Worm (Caenorhabditis elegans) whole organism, late embryonic: ENCODE measurements around the gene srbc-10.

ENCODE experiments used
- C08G9.2 ChIP-seq: sonication (generic microtip); optimal IDR thresholded peaks from 2 replicates; lab custom pipeline; 2016; ENCODE audit warnings: mild to moderate bottlenecking, missing genetic modification characterization, moderate library complexity, missing compliant biosample characterization
- C38D4.7 ChIP-seq: fragments of 200-800 bp; sonication (Bioruptor generic); optimal IDR thresholded peaks from 2 replicates; lab custom pipeline; 2018; ENCODE audit warnings: mild to moderate bottlenecking, missing genetic modification characterization, moderate library complexity, missing compliant biosample characterization
- F13H6.1 ChIP-seq: sonication (generic microtip); optimal IDR thresholded peaks from 2 replicates; lab custom pipeline; 2016; ENCODE audit warnings: missing genetic modification characterization, missing compliant biosample characterization
- K09A11.1 ChIP-seq: sonication (generic microtip); optimal IDR thresholded peaks from 2 replicates; lab custom pipeline; 2017; ENCODE audit warnings: antibody characterized with exemption, mild to moderate bottlenecking, missing genetic modification characterization, missing compliant biosample characterization; ENCODE audit not compliant: insufficient read depth
- ceh-14 ChIP-seq: sonication (generic microtip); optimal IDR thresholded peaks from 2 replicates; lab custom pipeline; 2016; ENCODE audit warnings: missing genotype, missing genetic modification characterization, missing compliant biosample characterization
- ceh-18 ChIP-seq: sonication (generic microtip); optimal IDR thresholded peaks from 2 replicates; lab custom pipeline; 2016; ENCODE audit warnings: missing genetic modification characterization, missing compliant biosample characterization
- ceh-2 ChIP-seq: sonication (generic microtip); optimal IDR thresholded peaks from 2 replicates; lab custom pipeline; 2016; ENCODE audit warnings: missing genotype, missing genetic modification characterization, missing compliant biosample characterization
- ceh-22 ChIP-seq: sonication (generic microtip); optimal IDR thresholded peaks from 2 replicates; lab custom pipeline; 2017; ENCODE audit warnings: missing biosample characterization, missing genetic modification characterization
- ceh-31 ChIP-seq: sonication (generic microtip); optimal IDR thresholded peaks from 2 replicates; lab custom pipeline; 2016; ENCODE audit warnings: missing genetic modification characterization, missing compliant biosample characterization
- ceh-34 ChIP-seq: sonication (generic microtip); optimal IDR thresholded peaks from 2 replicates; lab custom pipeline; 2016; ENCODE audit warnings: mild to moderate bottlenecking, missing genetic modification characterization, missing compliant biosample characterization
- che-1 ChIP-seq: sonication (generic microtip); optimal IDR thresholded peaks from 2 replicates; lab custom pipeline; 2016; ENCODE audit warnings: mild to moderate bottlenecking, missing genetic modification characterization, missing compliant biosample characterization
- dmd-4 ChIP-seq: sonication (generic microtip); optimal IDR thresholded peaks from 2 replicates; lab custom pipeline; 2016; ENCODE audit warnings: borderline replicate concordance, missing genetic modification characterization, missing compliant biosample characterization
- elt-2 ChIP-seq: sonication (generic microtip); optimal IDR thresholded peaks from 2 replicates; lab custom pipeline; 2016; ENCODE audit warnings: missing genetic modification reagents, missing genetic modification characterization, missing compliant biosample characterization
- ets-4 ChIP-seq: sonication (generic microtip); optimal IDR thresholded peaks from 2 replicates; lab custom pipeline; 2016; ENCODE audit warnings: missing genetic modification characterization, missing compliant biosample characterization
- eyg-1 ChIP-seq: sonication (generic microtip); optimal IDR thresholded peaks from 2 replicates; lab custom pipeline; 2016; ENCODE audit warnings: missing genotype, missing genetic modification characterization, missing compliant biosample characterization
- fax-1 ChIP-seq: sonication (generic microtip); optimal IDR thresholded peaks from 2 replicates; lab custom pipeline; 2016; ENCODE audit warnings: missing genotype, missing genetic modification characterization, missing compliant biosample characterization
- fkh-6 ChIP-seq: sonication (generic microtip); optimal IDR thresholded peaks from 2 replicates; lab custom pipeline; 2016; ENCODE audit warnings: missing genetic modification characterization, missing compliant biosample characterization
- gmeb-2 ChIP-seq: sonication (generic microtip); optimal IDR thresholded peaks from 2 replicates; lab custom pipeline; 2016; ENCODE audit warnings: missing genetic modification characterization, inconsistent platforms, missing compliant biosample characterization
- hlh-13 ChIP-seq: fragments of 200-800 bp; sonication (Bioruptor generic); optimal IDR thresholded peaks from 2 replicates; lab custom pipeline; 2018; ENCODE audit warnings: mild to moderate bottlenecking, missing genetic modification characterization, missing compliant biosample characterization
- hlh-15 ChIP-seq: sonication (generic microtip); optimal IDR thresholded peaks from 2 replicates; lab custom pipeline; 2016; ENCODE audit warnings: missing genetic modification characterization, missing compliant biosample characterization
- hlh-30 ChIP-seq: sonication (generic microtip); optimal IDR thresholded peaks from 2 replicates; lab custom pipeline; 2017; ENCODE audit warnings: antibody characterized with exemption, missing genetic modification characterization, missing compliant biosample characterization; ENCODE audit not compliant: insufficient read depth
- hlh-6 ChIP-seq: sonication (generic microtip); optimal IDR thresholded peaks from 2 replicates; lab custom pipeline; 2016; ENCODE audit warnings: missing genotype, missing genetic modification characterization, missing compliant biosample characterization
- hlh-8 ChIP-seq: sonication (generic microtip); optimal IDR thresholded peaks from 2 replicates; lab custom pipeline; 2016; ENCODE audit warnings: missing genotype, missing genetic modification characterization, missing compliant biosample characterization
- lim-6 ChIP-seq: sonication (generic microtip); optimal IDR thresholded peaks from 2 replicates; lab custom pipeline; 2016; ENCODE audit warnings: missing genetic modification characterization, missing compliant biosample characterization
- mec-3 ChIP-seq: sonication (generic microtip); optimal IDR thresholded peaks from 2 replicates; lab custom pipeline; 2016; ENCODE audit warnings: borderline replicate concordance, missing genetic modification characterization, missing compliant biosample characterization
- nfya-1 ChIP-seq: sonication (generic microtip); optimal IDR thresholded peaks from 2 replicates; lab custom pipeline; 2017; ENCODE audit warnings: missing genetic modification characterization, mild to moderate bottlenecking, missing compliant biosample characterization, antibody characterized with exemption, moderate library complexity
- nhr-232 ChIP-seq: sonication (generic microtip); optimal IDR thresholded peaks from 2 replicates; lab custom pipeline; 2016; ENCODE audit warnings: missing genetic modification characterization, missing compliant biosample characterization
- pag-3 ChIP-seq: sonication (generic microtip); optimal IDR thresholded peaks from 2 replicates; lab custom pipeline; 2016; ENCODE audit warnings: missing compliant biosample characterization, missing genetic modification characterization, borderline replicate concordance
- pha-2 ChIP-seq: sonication (generic microtip); optimal IDR thresholded peaks from 2 replicates; lab custom pipeline; 2017; ENCODE audit warnings: mild to moderate bottlenecking, missing genetic modification characterization, missing compliant biosample characterization
- pros-1 ChIP-seq: fragments of 150-350 bp; optimal IDR thresholded peaks from 2 replicates; lab custom pipeline; 2014; ENCODE audit warnings: missing biosample characterization, missing genetic modification reagents, missing genetic modification characterization
- ref-2 ChIP-seq: sonication (generic microtip); optimal IDR thresholded peaks from 2 replicates; lab custom pipeline; 2016; ENCODE audit warnings: missing genetic modification characterization, missing compliant biosample characterization
- rnt-1 ChIP-seq: sonication (generic microtip); optimal IDR thresholded peaks from 2 replicates; lab custom pipeline; 2016; ENCODE audit warnings: missing genetic modification characterization, missing compliant biosample characterization
- sdc-2 ChIP-seq: sonication (generic microtip); optimal IDR thresholded peaks from 2 replicates; lab custom pipeline; 2016; ENCODE audit warnings: missing genotype, missing genetic modification characterization, missing compliant biosample characterization
- syd-9 ChIP-seq: sonication (generic microtip); optimal IDR thresholded peaks from 2 replicates; lab custom pipeline; 2016; ENCODE audit warnings: mild to moderate bottlenecking, missing genetic modification characterization, moderate library complexity, missing compliant biosample characterization
- tbx-2 ChIP-seq: sonication (generic microtip); optimal IDR thresholded peaks from 2 replicates; lab custom pipeline; 2016; ENCODE audit warnings: missing genetic modification characterization, missing compliant biosample characterization
- tbx-7 ChIP-seq: sonication (generic microtip); optimal IDR thresholded peaks from 2 replicates; lab custom pipeline; 2016; ENCODE audit warnings: missing genotype, missing genetic modification characterization, missing compliant biosample characterization
- unc-42 ChIP-seq: sonication (generic microtip); optimal IDR thresholded peaks from 2 replicates; lab custom pipeline; 2016; ENCODE audit warnings: missing genotype, missing genetic modification characterization, missing compliant biosample characterization
- unc-55 ChIP-seq: sonication (generic microtip); optimal IDR thresholded peaks from 2 replicates; lab custom pipeline; 2017; ENCODE audit warnings: missing biosample characterization, missing genetic modification reagents, missing genetic modification characterization
- unc-86 ChIP-seq: sonication (generic microtip); optimal IDR thresholded peaks from 2 replicates; lab custom pipeline; 2016; ENCODE audit warnings: missing genetic modification characterization, missing compliant biosample characterization
- zip-5 ChIP-seq: sonication (generic microtip); optimal IDR thresholded peaks from 2 replicates; lab custom pipeline; 2016; ENCODE audit warnings: missing genetic modification characterization, missing compliant biosample characterization

The srbc-10 gene

ce11 chrV:7465509-7465908 lies 27.3 kb downstream of the srbc-10 start, which contains the start of gene F25E5.1:
F25E5.1 (plus strand) TSS chrV:7465884.
- TF ChIP-seq ref-2 (tag; lab: Kevin White, UChicago) (peak; percentile 36), ceh-34 (tag; lab: Kevin White, UChicago) (peak; percentile 67), unc-42 (peak; percentile 61), unc-55 (peak; percentile 2), ceh-14 (tag; lab: Kevin White, UChicago) (peak; percentile 70), pros-1 (tag; lab: Kevin White, UChicago) (peak; percentile 11), rnt-1 (tag; lab: Kevin White, UChicago) (peak; percentile 80), nhr-232 (tag; lab: Kevin White, UChicago) (no peak), lim-6 (tag; lab: Kevin White, UChicago) (peak; percentile 46), unc-86 (tag; lab: Kevin White, UChicago) (peak; percentile 15), fkh-6 (tag; lab: Kevin White, UChicago) (peak; percentile 53), gmeb-2 (tag; lab: Kevin White, UChicago) (peak; percentile 25), eyg-1 (tag; lab: Kevin White, UChicago) (peak; percentile 53), ceh-2 (peak; percentile 69), ets-4 (tag; lab: Kevin White, UChicago) (peak; percentile 78), F13H6.1 (tag; lab: Kevin White, UChicago) (peak; percentile 25), dmd-4 (tag; lab: Kevin White, UChicago) (peak; percentile 27), C08G9.2 (tag; lab: Kevin White, UChicago) (peak; percentile 81), sdc-2 (tag; lab: Kevin White, UChicago) (peak; percentile 47), hlh-6 (tag; lab: Kevin White, UChicago) (peak; percentile 5), hlh-8 (tag; lab: Kevin White, UChicago) (peak; percentile 59), mec-3 (tag; lab: Kevin White, UChicago) (no peak), fax-1 (tag; lab: Kevin White, UChicago) (peak; percentile 15), ceh-18 (tag; lab: Kevin White, UChicago) (peak; percentile 30), hlh-13 (GFP tag; lab: Kevin White, UChicago) (no peak), hlh-30 (tag; lab: Kevin White, UChicago) (peak; percentile 50), zip-5 (tag; lab: Kevin White, UChicago) (peak; percentile 42), K09A11.1 (tag; lab: Kevin White, UChicago) (no peak), C38D4.7 (no peak), pag-3 (tag; lab: Kevin White, UChicago) (peak; percentile 18), ceh-31 (tag; lab: Kevin White, UChicago) (peak; percentile 95), syd-9 (tag; lab: Kevin White, UChicago) (no peak), tbx-2 (tag; lab: Kevin White, UChicago) (peak; percentile 80), ceh-22 (tag; lab: Kevin White, UChicago) (no peak), elt-2 (tag; lab: Kevin White, UChicago) (peak; percentile 30), hlh-15 (tag; lab: Kevin White, UChicago) (no peak), tbx-7 (tag; lab: Kevin White, UChicago) (peak; percentile 53), nfya-1 (peak; percentile 70)
- TF ChIP-seq, all 69 proteins: peak for 30

ce11 chrV:7464696-7465095 lies 28.1 kb downstream of the srbc-10 start, which contains the start of gene srh-89:
srh-89 (minus strand) TSS chrV:7464796.
- TF ChIP-seq che-1 (tag; lab: Kevin White, UChicago) (no peak), elt-2 (tag; lab: Kevin White, UChicago) (no peak), pha-2 (tag; lab: Kevin White, UChicago) (no peak), hlh-8 (tag; lab: Kevin White, UChicago) (no peak), ref-2 (tag; lab: Kevin White, UChicago) (no peak), pag-3 (tag; lab: Kevin White, UChicago) (no peak), hlh-30 (tag; lab: Kevin White, UChicago) (no peak), nhr-232 (tag; lab: Kevin White, UChicago) (no peak), ceh-22 (tag; lab: Kevin White, UChicago) (no peak)
- TF ChIP-seq, all 69 proteins: peak for 0
